Worm (Caenorhabditis elegans) whole organism, young adult: Measurements from ENCODE around the gene mec-14.
A peak's percentile ranks its signal among the peaks of the same experiment; 100 is the strongest.

ENCODE experiments used
- B0019.2 ChIP-seq: fragments of 200-800 bp; sonication (Bioruptor generic); conservative IDR thresholded peaks from 2 replicates; pipeline ENCODE4 v1.3.6; 2022; ENCODE audit warnings: missing genetic modification reagents, missing genetic modification characterization, missing compliant biosample characterization
- B0035.1 ChIP-seq: sonication (generic microtip); optimal IDR thresholded peaks from 2 replicates; lab custom pipeline; 2016; ENCODE audit warnings: missing genetic modification characterization, mild to moderate bottlenecking, missing compliant biosample characterization, missing genotype, missing genetic modification reagents
- B0336.3 ChIP-seq: fragments of 200-800 bp; sonication (Bioruptor generic); IDR thresholded peaks from 2 replicates; pipeline ENCODE4 v1.3.6; 2022; ENCODE audit warnings: missing genetic modification characterization, missing compliant biosample characterization
- F10E7.11 ChIP-seq: sonication (generic microtip); optimal IDR thresholded peaks from 2 replicates; lab custom pipeline; 2017; ENCODE audit warnings: mild to moderate bottlenecking, missing genetic modification characterization, moderate library complexity, missing compliant biosample characterization
- F23B12.7 ChIP-seq: sonication (generic microtip); optimal IDR thresholded peaks from 2 replicates; lab custom pipeline; 2017; ENCODE audit warnings: missing genetic modification characterization, mild to moderate bottlenecking, missing compliant biosample characterization, antibody characterized with exemption, moderate library complexity; ENCODE audit not compliant: insufficient read depth
- F33H1.4 ChIP-seq: fragments of 200-800 bp; sonication (Bioruptor generic); IDR thresholded peaks from 2 replicates; pipeline ENCODE4 v1.3.6; 2022; ENCODE audit warnings: missing genetic modification reagents, missing genetic modification characterization, missing compliant biosample characterization
- F55B11.4 ChIP-seq: sonication (generic microtip); optimal IDR thresholded peaks from 2 replicates; lab custom pipeline; 2016; ENCODE audit warnings: missing compliant biosample characterization, missing genetic modification characterization, borderline replicate concordance; ENCODE audit not compliant: insufficient read depth
- F57C9.4 ChIP-seq: sonication (generic microtip); optimal IDR thresholded peaks from 2 replicates; lab custom pipeline; 2017; ENCODE audit warnings: mild to moderate bottlenecking, missing genetic modification characterization, missing compliant biosample characterization
- T07F8.4 ChIP-seq: sonication (generic microtip); optimal IDR thresholded peaks from 2 replicates; lab custom pipeline; 2016; ENCODE audit warnings: mild to moderate bottlenecking, missing genetic modification characterization, moderate library complexity, missing compliant biosample characterization
- T26A5.8 ChIP-seq: sonication (generic microtip); optimal IDR thresholded peaks from 2 replicates; lab custom pipeline; 2016; ENCODE audit warnings: missing genetic modification characterization, missing compliant biosample characterization
- Y53F4B.3 ChIP-seq: fragments of 200-800 bp; sonication (Bioruptor generic); IDR thresholded peaks from 2 replicates; pipeline ENCODE4 v1.3.6; 2022; ENCODE audit warnings: missing genetic modification reagents, missing genetic modification characterization, missing compliant biosample characterization
- aptf-2 ChIP-seq: fragments of 200-800 bp; sonication (Bioruptor generic); conservative IDR thresholded peaks from 2 replicates; pipeline ENCODE4 v1.3.6; 2022; ENCODE audit warnings: missing genetic modification reagents, missing genetic modification characterization, missing compliant biosample characterization
- athp-1 ChIP-seq: sonication (generic microtip); optimal IDR thresholded peaks from 2 replicates; lab custom pipeline; 2017; ENCODE audit warnings: mild to moderate bottlenecking, missing genetic modification characterization, missing compliant biosample characterization
- attf-6 ChIP-seq: fragments of 200-800 bp; sonication (Bioruptor generic); IDR thresholded peaks from 2 replicates; pipeline ENCODE4 v1.3.6; 2022; ENCODE audit warnings: missing genetic modification reagents, missing genetic modification characterization, missing compliant biosample characterization
- ceh-79 ChIP-seq: sonication (generic microtip); optimal IDR thresholded peaks from 2 replicates; lab custom pipeline; 2017; ENCODE audit warnings: mild to moderate bottlenecking, missing genetic modification characterization, missing compliant biosample characterization
- dpff-1 ChIP-seq: sonication (generic microtip); optimal IDR thresholded peaks from 2 replicates; lab custom pipeline; 2017; ENCODE audit warnings: mild to moderate bottlenecking, missing genetic modification characterization, missing compliant biosample characterization
- efl-1 ChIP-seq: fragments of 150-350 bp; optimal IDR thresholded peaks from 2 replicates; lab custom pipeline; 2014; ENCODE audit warnings: missing biosample characterization, missing genetic modification reagents, missing genetic modification characterization
- egl-44 ChIP-seq: fragments of 200-800 bp; sonication (Bioruptor generic); IDR thresholded peaks from 2 replicates; pipeline ENCODE4 v1.3.6; 2022; ENCODE audit warnings: missing genetic modification reagents, missing genetic modification characterization, missing compliant biosample characterization
- egrh-3 ChIP-seq: fragments of 200-800 bp; sonication (Bioruptor generic); IDR thresholded peaks from 2 replicates; pipeline ENCODE4 v1.3.6; 2022; ENCODE audit warnings: missing genetic modification reagents, missing genetic modification characterization, missing compliant biosample characterization
- hmg-1.2 ChIP-seq: fragments of 200-800 bp; sonication (Bioruptor generic); IDR thresholded peaks from 2 replicates; pipeline ENCODE4 v1.3.6; 2022; ENCODE audit warnings: missing genetic modification reagents, missing genetic modification characterization, missing compliant biosample characterization
- hmg-20 ChIP-seq: fragments of 200-800 bp; sonication (Bioruptor generic); IDR thresholded peaks from 2 replicates; pipeline ENCODE4 v1.3.6; 2022; ENCODE audit warnings: missing genetic modification reagents, missing genetic modification characterization, missing compliant biosample characterization
- lin-35 ChIP-seq, 3 experiments: fragments of 150-350 bp in 2 of 3; sonication (generic microtip) in 1 of 3; optimal IDR thresholded peaks; 2 replicates each; lab custom pipeline; 2014 to 2018; ENCODE audit warnings: missing biosample characterization in 3 of 3, missing genetic modification characterization in 3 of 3, missing genetic modification reagents in 3 of 3
- lin-40 ChIP-seq: sonication (generic microtip); optimal IDR thresholded peaks from 2 replicates; lab custom pipeline; 2016; ENCODE audit warnings: missing genetic modification characterization, mild to moderate bottlenecking, missing compliant biosample characterization, missing genotype, missing genetic modification reagents
- lin-54 ChIP-seq: fragments of 200-800 bp; sonication (Bioruptor generic); optimal IDR thresholded peaks from 2 replicates; lab custom pipeline; 2018; ENCODE audit warnings: mild to moderate bottlenecking, missing genetic modification characterization, missing compliant biosample characterization
- madf-6 ChIP-seq: fragments of 200-800 bp; sonication (Bioruptor generic); IDR thresholded peaks from 2 replicates; pipeline ENCODE4 v1.3.6; 2022; ENCODE audit warnings: missing genetic modification reagents, missing genetic modification characterization, missing compliant biosample characterization
- nfya-1 ChIP-seq: sonication (generic microtip); optimal IDR thresholded peaks from 2 replicates; lab custom pipeline; 2017; ENCODE audit warnings: antibody characterized with exemption, missing compliant biosample characterization, missing genetic modification characterization, borderline replicate concordance; ENCODE audit not compliant: insufficient read depth
- nhr-179 ChIP-seq: sonication (generic microtip); optimal IDR thresholded peaks from 2 replicates; lab custom pipeline; 2016; ENCODE audit warnings: mild to moderate bottlenecking, missing genetic modification characterization, missing compliant biosample characterization
- nhr-80 ChIP-seq: sonication (generic microtip); optimal IDR thresholded peaks from 2 replicates; lab custom pipeline; 2016; ENCODE audit warnings: missing genetic modification characterization, missing compliant biosample characterization
- pbrm-1 ChIP-seq: fragments of 200-800 bp; sonication (Bioruptor generic); IDR thresholded peaks from 2 replicates; pipeline ENCODE4 v1.3.6; 2022; ENCODE audit warnings: missing genetic modification reagents, missing genetic modification characterization, missing compliant biosample characterization
- repo-1 ChIP-seq: sonication (generic microtip); optimal IDR thresholded peaks from 2 replicates; lab custom pipeline; 2017; ENCODE audit warnings: mild to moderate bottlenecking, missing genetic modification characterization, missing compliant biosample characterization
- snpc-1.3 ChIP-seq: sonication (generic microtip); optimal IDR thresholded peaks from 2 replicates; lab custom pipeline; 2017; ENCODE audit warnings: missing genetic modification characterization, mild to moderate bottlenecking, missing compliant biosample characterization, antibody characterized with exemption, moderate library complexity, missing genotype, missing genetic modification reagents; ENCODE audit not compliant: insufficient read depth
- snpc-4 ChIP-seq, 5 experiments: fragments of 150-350 bp in 1 of 5; sonication (generic microtip) in 4 of 5; optimal IDR thresholded peaks; 2 replicates each; lab custom pipeline; 2014 to 2018; ENCODE audit warnings: missing genetic modification characterization in 5 of 5, missing biosample characterization in 3 of 5, antibody characterized with exemption in 2 of 5, mild to moderate bottlenecking in 2 of 5, missing compliant biosample characterization in 2 of 5, missing genotype in 2 of 5, moderate library complexity in 2 of 5, missing genetic modification reagents in 1 of 5
- somi-1 ChIP-seq: fragments of 200-800 bp; sonication (Bioruptor generic); optimal IDR thresholded peaks from 2 replicates; lab custom pipeline; 2018; ENCODE audit warnings: mild to moderate bottlenecking, missing genetic modification characterization, missing compliant biosample characterization
- tbp1 ChIP-seq: fragments of 200-800 bp; sonication (Bioruptor generic); optimal IDR thresholded peaks from 2 replicates; lab custom pipeline; 2018; ENCODE audit warnings: mild to moderate bottlenecking, missing genetic modification characterization, missing compliant biosample characterization
- zim-3 ChIP-seq: sonication (generic microtip); optimal IDR thresholded peaks from 2 replicates; lab custom pipeline; 2017; ENCODE audit warnings: mild to moderate bottlenecking, missing genetic modification characterization, moderate library complexity, missing compliant biosample characterization
- ztf-25 ChIP-seq: fragments of 200-800 bp; sonication (Bioruptor generic); IDR thresholded peaks from 2 replicates; pipeline ENCODE4 v1.3.6; 2022; ENCODE audit warnings: missing genetic modification reagents, missing genetic modification characterization, missing compliant biosample characterization

The mec-14 gene

DNA sequence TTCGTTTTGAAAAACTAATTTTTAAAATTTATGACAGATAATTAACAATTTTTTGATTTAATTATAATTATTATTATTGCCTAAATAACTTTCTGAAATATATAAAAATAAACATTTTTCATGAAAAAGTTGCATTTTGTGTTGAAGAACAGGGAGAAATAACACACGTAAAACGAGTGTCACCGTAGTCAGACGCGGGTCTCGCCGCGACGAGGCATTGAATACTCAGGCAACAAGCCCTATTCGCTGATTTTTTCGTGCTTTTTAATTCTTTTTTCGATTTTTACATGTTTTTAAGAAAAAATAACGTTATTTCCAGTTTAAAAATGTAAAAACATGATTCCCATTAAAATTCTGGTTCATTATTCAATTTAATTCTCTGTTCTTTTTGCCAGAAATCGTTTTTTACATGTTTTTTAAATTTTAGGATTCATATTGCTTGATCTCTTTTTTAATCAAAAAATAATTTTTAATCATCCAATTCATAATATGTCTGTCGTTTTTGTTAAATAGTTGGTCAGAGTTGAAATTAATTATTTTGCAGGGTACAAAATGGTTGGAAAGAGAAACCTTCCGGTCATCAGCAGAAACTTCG lies 15.2 kb upstream of the mec-14 start, which contains the start of gene rpl-6 (continued):
- TF ChIP-seq aptf-2 (GFP tag; lab: Robert Waterston, UW) (no peak), pbrm-1 (GFP tag; lab: Robert Waterston, UW) (peak; percentile 72), nhr-80 (tag; lab: Kevin White, UChicago) (peak; percentile 32), efl-1 (GFP tag; lab: Kevin White, UChicago) (peak; percentile 68), egrh-3 (no peak)

DNA sequence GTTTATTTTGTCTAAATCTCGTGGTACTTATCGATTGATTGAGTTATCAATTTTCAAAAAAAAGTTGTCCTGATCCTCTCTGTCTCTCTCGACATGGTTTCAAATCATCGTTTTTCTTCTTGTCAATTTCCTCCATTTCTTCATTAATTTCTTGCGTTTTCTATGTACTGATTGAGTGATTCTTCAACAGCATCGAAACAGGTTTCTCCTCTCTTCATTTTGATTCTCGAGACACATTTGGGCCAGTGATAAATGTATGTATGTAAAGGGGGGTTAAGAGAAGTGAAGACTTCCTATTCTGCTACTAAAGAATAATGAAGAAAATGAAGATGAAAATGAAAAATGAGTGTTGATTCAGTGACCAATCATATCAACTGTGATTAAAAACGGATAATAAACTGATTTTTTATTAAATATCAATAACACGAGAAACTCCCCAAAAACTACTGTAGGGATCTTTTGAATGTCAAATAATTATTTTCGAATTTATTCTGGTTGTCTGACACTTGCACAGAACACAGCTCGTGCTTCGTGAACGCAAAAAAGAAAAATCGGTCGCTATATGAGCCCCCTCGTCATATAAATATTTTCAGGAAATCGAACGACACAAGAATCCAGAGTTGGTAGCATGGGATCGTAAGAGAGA lies 10.5 kb upstream of the mec-14 start:
- TF ChIP-seq snpc-4 (GFP tag; optimal IDR thresholded peaks at IDR 0.05; lab: Kevin White, UChicago) (no peak), snpc-4 (tag; optimal IDR thresholded peaks at IDR 0.05; lab: Kevin White, UChicago) (no peak), nhr-179 (tag; lab: Kevin White, UChicago) (no peak), egl-44 (GFP tag; lab: Robert Waterston, UW) (no peak), F57C9.4 (tag; lab: Kevin White, UChicago) (no peak), B0035.1 (tag; lab: Kevin White, UChicago) (no peak), dpff-1 (tag; lab: Kevin White, UChicago) (no peak), somi-1 (GFP tag; lab: Kevin White, UChicago) (peak; percentile 26), snpc-1.3 (tag; lab: Kevin White, UChicago) (no peak), B0336.3 (no peak), T26A5.8 (tag; lab: Kevin White, UChicago) (no peak), lin-54 (GFP tag; lab: Kevin White, UChicago) (no peak), athp-1 (no peak), madf-6 (no peak), ztf-25 (GFP tag; lab: Robert Waterston, UW) (no peak), lin-35 (GFP tag; optimal IDR thresholded peaks at IDR 0.05; lab: Kevin White, UChicago) (no peak), lin-40 (tag; lab: Kevin White, UChicago) (peak; percentile 20), hmg-1.2 (no peak)

DNA sequence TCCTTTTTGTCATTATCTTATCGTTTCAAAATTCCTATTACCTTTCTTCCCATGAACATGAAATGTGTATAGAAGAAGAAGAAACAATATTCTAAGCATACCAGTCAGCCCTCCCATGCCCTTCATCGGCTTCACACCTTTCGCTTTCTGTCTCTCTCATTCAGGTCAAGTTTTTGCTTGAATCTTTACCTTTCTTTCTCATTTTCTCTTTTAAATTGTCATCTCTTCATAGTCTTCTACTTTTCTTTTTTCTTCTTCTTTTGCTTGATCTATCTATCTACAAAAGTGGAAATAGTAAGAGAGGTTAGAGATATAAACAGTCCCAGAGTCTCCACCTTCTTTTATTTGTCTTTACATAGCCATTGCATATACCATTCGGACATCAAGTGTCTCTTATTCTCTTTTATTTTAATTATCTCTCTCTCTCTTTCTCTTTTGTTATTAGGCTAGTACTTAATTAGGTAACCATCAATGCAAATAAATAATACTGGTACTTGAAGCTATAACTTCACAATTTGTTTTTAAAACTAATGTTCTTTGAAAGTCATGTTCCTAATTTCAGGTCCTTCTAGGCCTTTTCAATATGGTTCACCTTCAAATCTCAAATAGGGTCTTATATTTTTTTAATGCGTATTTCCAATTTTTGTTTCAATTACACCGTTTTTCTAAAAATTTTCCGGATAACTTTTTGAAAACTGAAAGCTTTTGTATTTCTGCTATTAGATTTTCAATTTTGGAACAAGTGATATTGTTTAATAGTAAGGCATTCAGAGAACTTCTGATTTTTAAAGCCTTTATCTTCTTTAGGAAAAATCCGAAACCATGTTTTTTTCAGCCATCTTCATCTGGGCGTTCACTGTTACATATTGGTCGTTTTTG lies 8.8 kb upstream of the mec-14 start, which contains the start of gene dpy-31:
Gene dpy-31, plus strand, starts transcription at position 829 of the 879 bp plus-strand sequence.
- TF ChIP-seq tbp1 (GFP tag; lab: Kevin White, UChicago) (no peak), B0336.3 (no peak), ceh-79 (no peak), F33H1.4 (GFP tag; lab: Robert Waterston, UW) (no peak), attf-6 (GFP tag; lab: Robert Waterston, UW) (no peak), dpff-1 (tag; lab: Kevin White, UChicago) (no peak), repo-1 (tag; lab: Kevin White, UChicago) (no peak), nfya-1 (tag; lab: Kevin White, UChicago) (no peak), F23B12.7 (tag; lab: Kevin White, UChicago) (no peak)

DNA sequence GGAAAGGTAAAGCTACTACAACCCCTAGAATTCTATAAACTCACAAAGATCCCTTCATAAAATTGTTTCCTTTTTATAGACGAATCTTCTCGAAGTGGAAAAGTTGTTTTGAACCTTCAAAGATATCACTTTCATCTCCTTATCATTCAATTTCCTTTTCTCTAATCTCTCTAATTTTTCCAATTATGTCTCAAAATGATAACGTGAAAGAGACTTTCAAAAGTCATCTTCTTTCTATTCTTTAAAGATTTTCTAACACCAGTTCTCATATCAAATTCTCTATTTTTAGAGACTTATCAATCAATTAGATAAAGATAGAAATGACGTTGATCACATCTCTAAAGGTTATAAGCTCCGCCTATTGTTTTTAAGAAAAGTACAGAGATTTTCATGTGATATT lies 6.7 kb upstream of the mec-14 start:
- TF ChIP-seq zim-3 (tag; lab: Kevin White, UChicago), result no peak
- no peak for TF ChIP-seq F55B11.4 (tag; lab: Kevin White, UChicago)
- no peak for TF ChIP-seq B0019.2 (GFP tag; lab: Robert Waterston, UW)
- TF ChIP-seq hmg-20 (GFP tag; lab: Robert Waterston, UW), result no peak
- no peak for TF ChIP-seq F10E7.11
- TF ChIP-seq T07F8.4, result no peak
- no peak for TF ChIP-seq Y53F4B.3 (GFP tag; lab: Robert Waterston, UW)
- TF ChIP-seq, all 124 proteins: peak for 0
